Fruit fly (Drosophila melanogaster): ENCODE results near the gene CG8219.

dm6 chr3L:6159863-6160262, 40.4 kb upstream of the CG8219 start:
- TF ChIP-seq CG10348 (GFP tag; IDR thresholded peaks at IDR 0.05) (no peak), fd96Ca (GFP tag; IDR thresholded peaks at IDR 0.05) (no peak), Pif1A (GFP tag; optimal IDR thresholded peaks at IDR 0.05) (no peak)

All from whole organism, pupa.